Worm (Caenorhabditis elegans) whole organism, early embryonic: ENCODE results near the gene elo-1.

Experiments used
- F13C5.2 ChIP-seq: sonication (generic microtip); optimal IDR thresholded peaks from 2 replicates; lab custom pipeline; 2017; ENCODE audit warnings: mild to moderate bottlenecking, missing genetic modification characterization, inconsistent platforms, missing compliant biosample characterization
- ama-1 ChIP-seq: fragments of 150-350 bp; optimal IDR thresholded peaks from 2 replicates; lab custom pipeline; 2014
- flt-1 ChIP-seq: fragments of 200-800 bp; sonication (Bioruptor generic); IDR thresholded peaks from 2 replicates; pipeline ENCODE4 v1.3.6; 2022; ENCODE audit warnings: missing genetic modification characterization, missing compliant biosample characterization
- hmbx-1 ChIP-seq: sonication (generic microtip); optimal IDR thresholded peaks from 2 replicates; lab custom pipeline; 2016; ENCODE audit warnings: mild to moderate bottlenecking, missing genetic modification characterization, missing compliant biosample characterization
- sea-1 ChIP-seq: fragments of 200-800 bp; sonication (Bioruptor generic); conservative IDR thresholded peaks from 2 replicates; pipeline ENCODE4 v1.3.6; 2022; ENCODE audit warnings: missing genetic modification characterization, missing compliant biosample characterization
- tra-4 ChIP-seq: sonication (generic microtip); optimal IDR thresholded peaks from 2 replicates; lab custom pipeline; 2017; ENCODE audit warnings: missing genetic modification characterization, missing compliant biosample characterization

DNA sequence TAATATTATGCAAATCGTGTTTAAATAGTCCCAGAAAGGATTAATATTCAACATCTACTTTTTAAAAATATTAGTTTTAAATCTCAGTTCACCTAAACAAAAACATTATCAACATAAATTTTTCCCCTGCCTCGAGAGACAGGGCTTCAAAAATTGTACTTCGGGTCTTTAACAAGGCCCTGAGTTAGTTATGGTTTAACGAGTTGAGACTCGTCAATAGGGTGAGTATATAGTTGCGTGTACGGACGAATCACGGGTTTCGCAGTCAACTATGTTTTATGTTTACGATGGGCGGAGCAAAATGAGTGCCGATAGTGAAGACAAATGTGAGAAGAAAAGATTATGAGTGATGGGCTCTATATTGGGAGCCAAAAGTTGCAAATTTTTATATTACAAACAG lies 14.5 kb upstream of the elo-1 start:
- no peak for TF ChIP-seq tra-4 (tag; lab: Kevin White, UChicago)
- no peak for TF ChIP-seq sea-1 (GFP tag; lab: Robert Waterston, UW)
- TF ChIP-seq flt-1: no peak
- TF ChIP-seq ama-1 (lab: Kevin White, UChicago): no peak
- TF ChIP-seq F13C5.2 (tag; lab: Kevin White, UChicago): no peak
- no peak for TF ChIP-seq hmbx-1 (tag; lab: Kevin White, UChicago)
